Worm (Caenorhabditis elegans): ENCODE measurements around the gene kin-29.

The kin-29 gene

ce11 chrX:2843508-2843907 lies 8.7 kb downstream of the kin-29 start:
- TF ChIP-seq chd-7 (tag; optimal IDR thresholded peaks at IDR 0.05) = no peak
- no peak for TF ChIP-seq ceh-100 (GFP tag; IDR thresholded peaks at IDR 0.05)
- TF ChIP-seq let-607 (tag; optimal IDR thresholded peaks at IDR 0.05) = no peak
- no peak for TF ChIP-seq ztf-18 (tag; optimal IDR thresholded peaks at IDR 0.05)
- TF ChIP-seq B0336.3 (GFP tag; IDR thresholded peaks at IDR 0.05) = no peak
- TF ChIP-seq snpc-4 (GFP tag; optimal IDR thresholded peaks at IDR 0.05) = no peak
- TF ChIP-seq snpc-4 (tag; optimal IDR thresholded peaks at IDR 0.05) = peak; percentile 35 to 89 (median 71)
- no peak for TF ChIP-seq lsy-27 (tag; optimal IDR thresholded peaks at IDR 0.05; ENCODE audit: borderline replicate concordance, insufficient read depth)
- 0 out of 2 replicates have a peak, but pooled peaks have one; percentile 11 for TF ChIP-seq pbrm-1 (GFP tag; IDR thresholded peaks at IDR 0.05)
- no peak for TF ChIP-seq F57C9.4 (tag; optimal IDR thresholded peaks at IDR 0.05)
- TF ChIP-seq nhr-179 (tag; optimal IDR thresholded peaks at IDR 0.05) = no peak
- TF ChIP-seq madf-6 (GFP tag; IDR thresholded peaks at IDR 0.05) = peak; percentile 11; the same call in 1 of the 2 replicates
- no peak for TF ChIP-seq lir-1 (GFP tag; conservative IDR thresholded peaks at IDR 0.05)
- TF ChIP-seq mel-28 (tag; optimal IDR thresholded peaks at IDR 0.05; ENCODE audit: borderline replicate concordance) = no peak

DNA sequence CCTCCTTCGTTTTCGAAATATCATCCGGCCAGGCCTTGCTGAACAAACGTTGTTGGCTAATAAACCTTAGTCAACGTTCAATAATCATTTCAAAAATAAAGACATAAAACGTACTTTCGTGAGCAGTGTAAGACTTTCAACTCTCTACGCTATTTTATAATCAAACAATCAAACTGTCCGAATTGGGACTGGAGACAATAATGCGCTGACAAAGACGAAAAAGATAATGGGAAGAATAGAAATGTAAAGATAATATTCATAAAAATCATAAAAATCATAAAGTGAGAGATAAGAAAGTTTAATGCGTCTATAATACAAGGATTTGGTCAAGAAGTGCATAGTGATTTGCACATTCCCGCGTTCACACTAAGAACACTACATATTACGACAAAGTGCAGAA lies 10.5 kb downstream of the kin-29 start:
- TF ChIP-seq lsl-1 (GFP tag; optimal IDR thresholded peaks at IDR 0.05) = no peak
- TF ChIP-seq let-607 (tag; optimal IDR thresholded peaks at IDR 0.05) = peak in 1 of 2 experiments; percentile 8
- TF ChIP-seq lin-40 (tag; optimal IDR thresholded peaks at IDR 0.05) = peak; percentile 28
- peak; percentile 59 for TF ChIP-seq nhr-80 (tag; optimal IDR thresholded peaks at IDR 0.05)

- TF ChIP-seq F33H1.4 (GFP tag; IDR thresholded peaks at IDR 0.05) (no peak), Y95B8A.8 (GFP tag; IDR thresholded peaks at IDR 0.05) (no peak), somi-1 (GFP tag; optimal IDR thresholded peaks at IDR 0.05) (peak; percentile 54), lin-40 (tag; optimal IDR thresholded peaks at IDR 0.05) (peak; percentile 22), ztf-28 (GFP tag; IDR thresholded peaks at IDR 0.05) (no peak), nfya-1 (tag; optimal IDR thresholded peaks at IDR 0.05; ENCODE audit: borderline replicate concordance, insufficient read depth) (no peak), Y79H2A.3 (GFP tag; conservative IDR thresholded peaks at IDR 0.05) (no peak), cebp-1 (GFP tag; IDR thresholded peaks at IDR 0.05) (no peak), cebp-1 (tag; optimal IDR thresholded peaks at IDR 0.05) (no peak), tbp1 (GFP tag; optimal IDR thresholded peaks at IDR 0.05) (no peak), ama-1 (optimal IDR thresholded peaks at IDR 0.05) (no peak), ama-1 (GFP tag; optimal IDR thresholded peaks at IDR 0.05) (no peak), ceh-27 (GFP tag; optimal IDR thresholded peaks at IDR 0.05) (no peak), gei-17 (GFP tag; optimal IDR thresholded peaks at IDR 0.05) (no peak), bed-1 (GFP tag; IDR thresholded peaks at IDR 0.05) (no peak), B0035.1 (tag; optimal IDR thresholded peaks at IDR 0.05) (no peak), ztf-26 (tag; optimal IDR thresholded peaks at IDR 0.05) (peak; percentile 25), zfh-2 (GFP tag; conservative IDR thresholded peaks at IDR 0.05) (no peak), hrde-1 (tag; optimal IDR thresholded peaks at IDR 0.05; ENCODE audit: borderline replicate concordance) (no peak), repo-1 (tag; optimal IDR thresholded peaks at IDR 0.05) (no peak), ceh-100 (GFP tag; IDR thresholded peaks at IDR 0.05) (no peak), B0261.1 (tag; optimal IDR thresholded peaks at IDR 0.05) (no peak), F57A8.1 (GFP tag; optimal IDR thresholded peaks at IDR 0.05) (no peak)
Observed at ce11 chrX:2840287-2840686, 12.0 kb downstream of the kin-29 start, which contains the start of gene Y71H10B.1. Y71H10B.1 (minus strand) TSS chrX:2840292.
